Worm (Caenorhabditis elegans) whole organism, L1 larva: Measurements from ENCODE around the gene daf-12.

ENCODE experiments used
- C04F5.9 ChIP-seq: sonication (generic microtip); optimal IDR thresholded peaks from 2 replicates; lab custom pipeline; 2016; ENCODE audit warnings: missing genetic modification characterization, missing compliant biosample characterization
- C34B4.2 ChIP-seq: sonication (generic microtip); optimal IDR thresholded peaks from 2 replicates; lab custom pipeline; 2017; ENCODE audit warnings: mild to moderate bottlenecking, missing genetic modification characterization, missing compliant biosample characterization
- Y116A8C.19 ChIP-seq: sonication (generic microtip); optimal IDR thresholded peaks from 2 replicates; lab custom pipeline; 2016; ENCODE audit warnings: missing compliant biosample characterization, missing genetic modification characterization, borderline replicate concordance
- blmp-1 ChIP-seq: fragments of 150-350 bp; optimal IDR thresholded peaks from 2 replicates; lab custom pipeline; 2014; ENCODE audit warnings: missing biosample characterization, missing genetic modification characterization
- ceh-63 ChIP-seq: fragments of 200-800 bp; sonication (Bioruptor generic); optimal IDR thresholded peaks from 2 replicates; lab custom pipeline; 2018; ENCODE audit warnings: mild to moderate bottlenecking, missing genetic modification characterization, missing compliant biosample characterization
- ceh-8 ChIP-seq: fragments of 200-800 bp; sonication (Bioruptor generic); optimal IDR thresholded peaks from 2 replicates; lab custom pipeline; 2018; ENCODE audit warnings: mild to moderate bottlenecking, missing genetic modification characterization, moderate library complexity, missing compliant biosample characterization
- ceh-82 ChIP-seq, 3 experiments: fragments of 150-350 bp in 1 of 3; sonication (generic microtip) in 2 of 3; optimal IDR thresholded peaks; 2 replicates each; lab custom pipeline; 2014 to 2017; ENCODE audit warnings: missing biosample characterization in 3 of 3, missing genetic modification characterization in 3 of 3
- ceh-90 ChIP-seq: sonication (generic microtip); optimal IDR thresholded peaks from 2 replicates; lab custom pipeline; 2016; ENCODE audit warnings: missing genetic modification characterization, missing compliant biosample characterization
- ces-1 ChIP-seq: fragments of 150-350 bp; optimal IDR thresholded peaks from 2 replicates; lab custom pipeline; 2014; ENCODE audit warnings: missing biosample characterization, missing genetic modification reagents, missing genetic modification characterization
- dpl-1 ChIP-seq, 3 experiments: fragments of 150-350 bp in 2 of 3; sonication (generic microtip) in 1 of 3; optimal IDR thresholded peaks; 2 replicates each; lab custom pipeline; 2014 to 2017; ENCODE audit warnings: missing biosample characterization in 3 of 3, missing genetic modification characterization in 3 of 3, missing genetic modification reagents in 3 of 3
- efl-1 ChIP-seq, 4 experiments: fragments of 150-350 bp; optimal IDR thresholded peaks in 3 of 4; peaks in 1 of 4; 1 replicate in 1 of 4; 2 replicates in 3 of 4; lab custom pipeline; 2014; ENCODE audit warnings: missing biosample characterization in 2 of 4, missing genetic modification characterization in 2 of 4, missing genetic modification reagents in 2 of 4
- egl-13 ChIP-seq: sonication (generic microtip); optimal IDR thresholded peaks from 2 replicates; lab custom pipeline; 2016; ENCODE audit warnings: missing genotype, missing genetic modification reagents, missing genetic modification characterization, missing compliant biosample characterization
- elt-2 ChIP-seq: sonication (generic microtip); optimal IDR thresholded peaks from 2 replicates; lab custom pipeline; 2016; ENCODE audit warnings: missing genetic modification characterization, mild to moderate bottlenecking, inconsistent platforms, missing compliant biosample characterization, missing genetic modification reagents
- fkh-10 ChIP-seq: sonication (generic microtip); optimal IDR thresholded peaks from 2 replicates; lab custom pipeline; 2017; ENCODE audit warnings: missing biosample characterization, missing genetic modification reagents, missing genetic modification characterization
- fos-1 ChIP-seq: fragments of 150-350 bp; optimal IDR thresholded peaks from 2 replicates; lab custom pipeline; 2014; ENCODE audit warnings: missing biosample characterization, missing genetic modification characterization
- grh-1 ChIP-seq: fragments of 200-800 bp; sonication (Bioruptor generic); IDR thresholded peaks from 2 replicates; pipeline ENCODE4 v1.3.6; 2022; ENCODE audit warnings: missing genetic modification reagents, missing genetic modification characterization, missing compliant biosample characterization
- hlh-17 ChIP-seq: fragments of 200-800 bp; sonication (Bioruptor generic); optimal IDR thresholded peaks from 2 replicates; lab custom pipeline; 2018; ENCODE audit warnings: missing genetic modification characterization, mild to moderate bottlenecking, missing compliant biosample characterization, moderate library complexity, borderline replicate concordance
- hlh-4 ChIP-seq: sonication (generic microtip); optimal IDR thresholded peaks from 2 replicates; lab custom pipeline; 2016; ENCODE audit warnings: mild to moderate bottlenecking, missing genetic modification characterization, missing compliant biosample characterization
- irx-1 ChIP-seq: sonication (generic microtip); optimal IDR thresholded peaks from 2 replicates; lab custom pipeline; 2016; ENCODE audit warnings: missing genetic modification characterization, missing compliant biosample characterization
- isw-1 ChIP-seq: fragments of 200-800 bp; sonication (Bioruptor generic); IDR thresholded peaks from 2 replicates; pipeline ENCODE4 v1.3.6; 2022; ENCODE audit warnings: missing genetic modification characterization, missing compliant biosample characterization
- lin-14 ChIP-seq: fragments of 200-800 bp; sonication (Bioruptor generic); optimal IDR thresholded peaks from 2 replicates; lab custom pipeline; 2018; ENCODE audit warnings: mild to moderate bottlenecking, missing genetic modification characterization, moderate library complexity, missing compliant biosample characterization
- lin-15B ChIP-seq: fragments of 150-350 bp; sonication (generic microtip); optimal IDR thresholded peaks from 3 replicates; lab custom pipeline; 2014; ENCODE audit warnings: missing biosample characterization, missing genetic modification characterization
- lsy-2 ChIP-seq, 2 experiments: fragments of 150-350 bp; optimal IDR thresholded peaks; 2 replicates each; lab custom pipeline; 2014; ENCODE audit warnings: missing biosample characterization in 2 of 2, missing genetic modification characterization in 2 of 2
- mab-9 ChIP-seq: fragments of 200-800 bp; sonication (Bioruptor generic); IDR thresholded peaks from 2 replicates; pipeline ENCODE4 v1.3.6; 2022; ENCODE audit warnings: missing genetic modification reagents, missing genetic modification characterization, missing compliant biosample characterization
- mdl-1 ChIP-seq, 2 experiments: fragments of 150-350 bp; optimal IDR thresholded peaks; 2 replicates each; lab custom pipeline; 2014 to 2017; ENCODE audit warnings: missing biosample characterization in 2 of 2, missing genetic modification characterization in 2 of 2, inconsistent platforms in 1 of 2
- mep-1 ChIP-seq: fragments of 150-350 bp; optimal IDR thresholded peaks from 2 replicates; lab custom pipeline; 2014; ENCODE audit warnings: missing biosample characterization, missing genetic modification characterization
- nhr-11 ChIP-seq: fragments of 150-350 bp; optimal IDR thresholded peaks from 2 replicates; lab custom pipeline; 2014; ENCODE audit warnings: missing biosample characterization, missing genetic modification characterization
- nhr-12 ChIP-seq: sonication (generic microtip); optimal IDR thresholded peaks from 2 replicates; lab custom pipeline; 2017; ENCODE audit warnings: missing biosample characterization, missing genetic modification characterization
- nhr-20 ChIP-seq: sonication (generic microtip); optimal IDR thresholded peaks from 2 replicates; lab custom pipeline; 2016; ENCODE audit warnings: mild to moderate bottlenecking, missing genetic modification characterization, missing compliant biosample characterization
- nhr-76 ChIP-seq: sonication (generic microtip); optimal IDR thresholded peaks from 2 replicates; lab custom pipeline; 2017; ENCODE audit warnings: missing biosample characterization, missing genetic modification characterization
- nhr-84 ChIP-seq: sonication (generic microtip); optimal IDR thresholded peaks from 2 replicates; lab custom pipeline; 2017; ENCODE audit warnings: missing biosample characterization, missing genetic modification characterization
- nhr-85 ChIP-seq: sonication (generic microtip); peaks from one replicate; lab custom pipeline; 2016; ENCODE audit warnings: missing genetic modification characterization, inconsistent platforms, missing compliant biosample characterization
- pqm-1 ChIP-seq: sonication (generic microtip); optimal IDR thresholded peaks from 3 replicates; lab custom pipeline; 2017; ENCODE audit warnings: missing biosample characterization, missing genetic modification characterization
- rnt-1 ChIP-seq: sonication (generic microtip); optimal IDR thresholded peaks from 2 replicates; lab custom pipeline; 2016; ENCODE audit warnings: mild to moderate bottlenecking, missing genetic modification characterization, moderate library complexity, missing compliant biosample characterization
- snpc-4 ChIP-seq: fragments of 150-350 bp; optimal IDR thresholded peaks from 2 replicates; lab custom pipeline; 2014; ENCODE audit warnings: missing biosample characterization, missing genetic modification characterization
- snu-23 ChIP-seq: sonication (generic microtip); optimal IDR thresholded peaks from 2 replicates; lab custom pipeline; 2016; ENCODE audit warnings: missing genetic modification characterization, missing compliant biosample characterization
- sptf-1 ChIP-seq: fragments of 150-350 bp; optimal IDR thresholded peaks from 2 replicates; lab custom pipeline; 2014; ENCODE audit warnings: missing biosample characterization, missing genetic modification characterization
- sup-37 ChIP-seq: fragments of 200-800 bp; sonication (Bioruptor generic); optimal IDR thresholded peaks from 2 replicates; lab custom pipeline; 2018; ENCODE audit warnings: mild to moderate bottlenecking, missing genetic modification characterization, missing compliant biosample characterization
- tbx-2 ChIP-seq: sonication (generic microtip); optimal IDR thresholded peaks from 2 replicates; lab custom pipeline; 2016; ENCODE audit warnings: missing genetic modification characterization, missing compliant biosample characterization
- unc-62 ChIP-seq: fragments of 150-350 bp; optimal IDR thresholded peaks from 2 replicates; lab custom pipeline; 2014; ENCODE audit warnings: missing biosample characterization, missing genetic modification reagents, missing genetic modification characterization
- vab-15 ChIP-seq: sonication (generic microtip); optimal IDR thresholded peaks from 2 replicates; lab custom pipeline; 2017; ENCODE audit warnings: missing genotype, mild to moderate bottlenecking, missing genetic modification characterization, missing compliant biosample characterization
- xbp-1 ChIP-seq: sonication (generic microtip); optimal IDR thresholded peaks from 2 replicates; lab custom pipeline; 2016; ENCODE audit warnings: missing genetic modification characterization, missing compliant biosample characterization
- zag-1 ChIP-seq: fragments of 150-350 bp; optimal IDR thresholded peaks from 2 replicates; lab custom pipeline; 2014; ENCODE audit warnings: missing biosample characterization, missing genetic modification characterization
- ztf-11 ChIP-seq, 2 experiments: sonication (generic microtip); optimal IDR thresholded peaks; 2 replicates each; lab custom pipeline; 2016 to 2017; ENCODE audit warnings: missing genetic modification characterization in 2 of 2, missing biosample characterization in 1 of 2, missing compliant biosample characterization in 1 of 2

Gene daf-12

DNA sequence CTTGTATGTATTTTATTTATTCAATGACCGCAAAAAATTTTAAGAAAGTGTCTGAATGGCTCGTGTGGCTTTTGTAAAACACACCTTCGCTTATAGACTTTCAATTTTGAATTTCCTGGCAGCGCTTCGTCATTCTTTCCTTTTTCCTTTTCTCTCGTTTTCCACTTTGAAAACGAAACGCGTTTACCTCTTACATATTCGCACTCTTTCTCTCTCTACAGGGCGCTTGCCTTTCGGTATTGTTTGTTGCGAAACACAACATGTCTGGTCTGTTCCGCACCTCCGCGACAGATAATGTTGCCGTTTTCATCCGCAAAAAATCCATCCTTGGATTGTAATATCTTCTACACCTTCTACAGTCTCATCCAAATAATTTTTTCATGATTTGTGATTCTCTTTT lies 4.9 kb downstream of the daf-12 start:
- TF ChIP-seq ztf-11 (tag; optimal IDR thresholded peaks at IDR 0.05; lab: Kevin White, UChicago) (no peak), ceh-82 (tag; optimal IDR thresholded peaks at IDR 0.05; lab: Kevin White, UChicago) (peak in 1 of 3 experiments; percentile 3), grh-1 (GFP tag; lab: Robert Waterston, UW) (no peak), mep-1 (tag; lab: Kevin White, UChicago) (peak; percentile 40), blmp-1 (tag; lab: Kevin White, UChicago) (peak; percentile 98), snu-23 (GFP tag; lab: Kevin White, UChicago) (no peak), nhr-76 (tag; lab: Kevin White, UChicago) (no peak), fos-1 (tag; lab: Kevin White, UChicago) (no peak), egl-13 (tag; lab: Kevin White, UChicago) (no peak), hlh-17 (GFP tag; lab: Kevin White, UChicago) (no peak), ceh-8 (GFP tag; lab: Kevin White, UChicago) (no peak), ceh-63 (GFP tag; lab: Kevin White, UChicago) (no peak)
- TF ChIP-seq, all 84 proteins: peak for 3

DNA sequence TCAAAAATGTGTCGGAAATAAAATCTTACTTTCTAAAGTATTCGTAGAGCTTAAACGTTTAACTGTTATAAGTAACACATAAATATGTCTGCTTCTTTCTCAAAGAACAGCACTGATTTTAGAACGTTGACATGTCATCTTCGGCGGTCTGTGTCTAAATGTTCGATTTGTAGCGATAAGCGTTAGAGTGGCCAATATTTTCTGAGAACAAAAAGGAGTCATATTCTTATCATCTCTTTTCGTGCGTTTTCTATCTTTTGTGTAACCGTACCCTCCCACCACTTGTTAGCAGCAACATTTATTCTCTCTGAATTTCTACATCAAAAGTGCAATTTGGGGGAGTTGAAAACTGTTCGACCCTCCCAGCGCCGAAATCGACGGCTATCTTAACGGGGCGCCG lies 9.4 kb downstream of the daf-12 start:
- no peak for TF ChIP-seq dpl-1 (GFP tag; optimal IDR thresholded peaks at IDR 0.05; lab: Kevin White, UChicago)
- TF ChIP-seq mdl-1 (tag; optimal IDR thresholded peaks at IDR 0.05; lab: Kevin White, UChicago): no peak
- no peak for TF ChIP-seq ceh-90
- TF ChIP-seq snu-23 (GFP tag; lab: Kevin White, UChicago): no peak
- TF ChIP-seq pqm-1 (tag; lab: Kevin White, UChicago): no peak
- TF ChIP-seq C04F5.9 (tag; lab: Kevin White, UChicago): no peak
- TF ChIP-seq hlh-4 (tag; lab: Kevin White, UChicago): no peak
- TF ChIP-seq vab-15 (tag; lab: Kevin White, UChicago): no peak
- TF ChIP-seq zag-1 (tag; lab: Kevin White, UChicago): no peak
- TF ChIP-seq isw-1 (GFP tag; lab: Robert Waterston, UW): no peak
- no peak for TF ChIP-seq lin-15B
- TF ChIP-seq nhr-20 (tag; lab: Kevin White, UChicago): no peak
- no peak for TF ChIP-seq snpc-4
- no peak for TF ChIP-seq ceh-63 (GFP tag; lab: Kevin White, UChicago)
- no peak for TF ChIP-seq sptf-1 (tag; lab: Kevin White, UChicago)
- TF ChIP-seq lsy-2 (tag; optimal IDR thresholded peaks at IDR 0.05; lab: Kevin White, UChicago): no peak
- no peak for TF ChIP-seq blmp-1 (tag; lab: Kevin White, UChicago)
- TF ChIP-seq C34B4.2 (tag; lab: Kevin White, UChicago): no peak
- TF ChIP-seq elt-2: no peak

DNA sequence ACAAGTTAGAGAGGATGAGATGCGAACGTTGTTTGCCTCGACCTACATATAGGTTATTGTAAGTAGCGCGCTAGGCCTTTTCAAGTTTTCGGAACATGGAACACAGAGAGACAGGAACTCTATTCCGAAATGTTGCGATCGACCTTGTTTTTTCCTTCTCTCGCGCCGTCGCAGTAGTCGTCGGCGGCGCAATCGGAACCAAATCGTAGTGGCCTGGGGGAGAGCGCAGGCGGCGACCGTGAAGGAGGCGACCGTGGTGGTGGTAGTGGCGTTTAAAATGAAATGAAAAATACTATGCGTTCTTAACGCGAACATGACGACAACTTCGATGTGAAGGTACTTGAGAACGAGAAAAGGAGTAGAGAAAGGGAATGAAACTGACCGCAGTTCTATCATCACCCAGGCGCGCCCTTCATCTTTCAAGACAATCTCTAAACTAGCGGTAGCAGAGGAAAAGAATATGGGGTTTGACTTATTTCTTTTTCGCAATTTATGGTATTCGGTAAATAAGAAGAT lies 11.9 kb downstream of the daf-12 start:
- TF ChIP-seq lsy-2 (tag; optimal IDR thresholded peaks at IDR 0.05; lab: Kevin White, UChicago): no peak
- TF ChIP-seq nhr-85 (tag; lab: Kevin White, UChicago): peak; percentile 70
- TF ChIP-seq blmp-1 (tag; lab: Kevin White, UChicago): peak; percentile 69
- TF ChIP-seq nhr-20 (tag; lab: Kevin White, UChicago): peak; percentile 3
- TF ChIP-seq egl-13 (tag; lab: Kevin White, UChicago): no peak
- TF ChIP-seq efl-1 (optimal IDR thresholded peaks at IDR 0.05; lab: Kevin White, UChicago): no peak
- peak in 1 of 2 experiments; percentile 34 for TF ChIP-seq efl-1 (GFP tag; optimal IDR thresholded peaks at IDR 0.05 in 1 of 2; lab: Kevin White, UChicago)
- peak; percentile 78 for TF ChIP-seq lin-14

DNA sequence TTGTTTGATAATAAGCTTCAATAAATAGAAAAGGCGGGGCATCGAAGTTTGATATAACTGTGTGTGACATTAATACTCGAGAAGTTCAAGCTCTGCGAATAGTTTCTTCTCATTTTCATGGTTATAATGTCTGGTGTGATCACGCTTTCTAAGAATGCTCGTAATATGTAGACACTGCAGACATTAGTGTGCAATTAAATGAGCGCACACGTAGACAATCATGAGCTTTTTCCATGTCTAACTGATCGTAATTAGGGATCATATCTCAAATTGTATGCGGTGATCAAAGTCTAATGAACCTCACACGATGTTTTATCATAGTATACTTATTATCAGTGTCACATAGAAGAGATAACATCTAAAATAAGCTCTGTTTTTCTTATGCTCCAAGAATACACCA lies 14.4 kb downstream of the daf-12 start:
- TF ChIP-seq Y116A8C.19 (tag; lab: Kevin White, UChicago): no peak
- no peak for TF ChIP-seq sup-37 (GFP tag; lab: Kevin White, UChicago)
- TF ChIP-seq xbp-1: no peak
- TF ChIP-seq ceh-90: no peak
- no peak for TF ChIP-seq C04F5.9 (tag; lab: Kevin White, UChicago)
- no peak for TF ChIP-seq fkh-10 (GFP tag; lab: Kevin White, UChicago)
- no peak for TF ChIP-seq nhr-20 (tag; lab: Kevin White, UChicago)
- TF ChIP-seq isw-1 (GFP tag; lab: Robert Waterston, UW): no peak
- TF ChIP-seq ces-1 (GFP tag; lab: Kevin White, UChicago): no peak
- peak; percentile 93 for TF ChIP-seq ceh-8 (GFP tag; lab: Kevin White, UChicago)
- TF ChIP-seq mep-1 (tag; lab: Kevin White, UChicago): no peak
- no peak for TF ChIP-seq irx-1 (tag; lab: Kevin White, UChicago)
- TF ChIP-seq elt-2: peak; percentile 64
- TF ChIP-seq vab-15 (tag; lab: Kevin White, UChicago): no peak
- no peak for TF ChIP-seq ztf-11 (tag; optimal IDR thresholded peaks at IDR 0.05; lab: Kevin White, UChicago)
- TF ChIP-seq snpc-4: no peak
- TF ChIP-seq nhr-11 (tag; lab: Kevin White, UChicago): peak; percentile 32
- TF ChIP-seq nhr-12 (tag; lab: Kevin White, UChicago): no peak
- no peak for TF ChIP-seq blmp-1 (tag; lab: Kevin White, UChicago)
- TF ChIP-seq nhr-84 (tag; lab: Kevin White, UChicago): no peak
- no peak for TF ChIP-seq mab-9
- no peak for TF ChIP-seq tbx-2 (tag; lab: Kevin White, UChicago)
- TF ChIP-seq unc-62 (GFP tag; lab: Kevin White, UChicago): no peak
- TF ChIP-seq rnt-1 (tag; lab: Kevin White, UChicago): no peak
- no peak for TF ChIP-seq C34B4.2 (tag; lab: Kevin White, UChicago)
